Fruit fly (Drosophila melanogaster) whole organism: ENCODE data around the gene kirre.

Experiments used
- CG8478 ChIP-seq: fragments of >200 bp; optimal IDR thresholded peaks from 2 replicates; lab custom pipeline; 2018; ENCODE audit warnings: inconsistent platforms
- Dll ChIP-seq: fragments of >200 bp; optimal IDR thresholded peaks from 2 replicates; lab custom pipeline; 2017
- EcR ChIP-seq, 2 experiments: fragments of >200 bp; optimal IDR thresholded peaks; 2 replicates each; lab custom pipeline; 2017; ENCODE audit warnings: missing biosample characterization in 2 of 2, missing genetic modification characterization in 2 of 2, missing genetic modification reagents in 2 of 2
- pan ChIP-seq: fragments of >200 bp; optimal IDR thresholded peaks from 2 replicates; lab custom pipeline; 2017
- psq ChIP-seq: fragments of >200 bp; optimal IDR thresholded peaks from 2 replicates; lab custom pipeline; 2017
- usp ChIP-seq: fragments of >200 bp; optimal IDR thresholded peaks from 2 replicates; lab custom pipeline; 2017; ENCODE audit warnings: missing biosample characterization, missing genetic modification characterization, mixed read lengths

kirre gene

dm6 chrX:2938556-2938955, 198.4 kb downstream of the kirre start, which contains the start of gene CG14420:
CG14420 (plus strand) TSS chrX:2938856.
- TF ChIP-seq CG8478 (lab: Kevin White, UChicago) (no peak), Dll (lab: Kevin White, UChicago) (no peak), psq (no peak), pan (lab: Kevin White, UChicago) (no peak), EcR (GFP tag; optimal IDR thresholded peaks at IDR 0.05; lab: Kevin White, UChicago) (no peak), usp (GFP tag; lab: Kevin White, UChicago) (no peak)

dm6 chrX:2941108-2941507, 200.9 kb downstream of the kirre start, which contains the start of gene CG14421:
CG14421 (plus strand) TSS chrX:2941408.
- no peak for TF ChIP-seq CG8478 (lab: Kevin White, UChicago)
- no peak for TF ChIP-seq usp (GFP tag; lab: Kevin White, UChicago)
- TF ChIP-seq psq, result no peak
- no peak for TF ChIP-seq EcR (GFP tag; optimal IDR thresholded peaks at IDR 0.05; lab: Kevin White, UChicago)
- no peak for TF ChIP-seq Dll (lab: Kevin White, UChicago)
- no peak for TF ChIP-seq pan (lab: Kevin White, UChicago)

- TF ChIP-seq CG8478 (lab: Kevin White, UChicago), result no peak
- TF ChIP-seq usp (GFP tag; lab: Kevin White, UChicago), result no peak
- no peak for TF ChIP-seq Dll (lab: Kevin White, UChicago)
- TF ChIP-seq EcR (GFP tag; optimal IDR thresholded peaks at IDR 0.05; lab: Kevin White, UChicago), result no peak
- no peak for TF ChIP-seq psq
- TF ChIP-seq pan (lab: Kevin White, UChicago), result no peak
These were observed 202.9 kb downstream of the kirre start, which contains the start of gene CG14422 for dm6 chrX:2943086-2943485. CG14422 (plus strand) TSS chrX:2943386.

dm6 chrX:2945103-2945502, 204.9 kb downstream of the kirre start, which contains the start of gene CG14423:
CG14423 (plus strand) TSS chrX:2945403.
- TF ChIP-seq Dll (lab: Kevin White, UChicago) (no peak), EcR (GFP tag; optimal IDR thresholded peaks at IDR 0.05; lab: Kevin White, UChicago) (no peak), CG8478 (lab: Kevin White, UChicago) (no peak), pan (lab: Kevin White, UChicago) (no peak), usp (GFP tag; lab: Kevin White, UChicago) (no peak), psq (no peak)

- TF ChIP-seq psq (no peak), usp (GFP tag; lab: Kevin White, UChicago) (no peak), Dll (lab: Kevin White, UChicago) (no peak), pan (lab: Kevin White, UChicago) (no peak), CG8478 (lab: Kevin White, UChicago) (no peak), EcR (GFP tag; optimal IDR thresholded peaks at IDR 0.05; lab: Kevin White, UChicago) (no peak)
These were observed 206.6 kb downstream of the kirre start, which contains the start of gene CG17959 for dm6 chrX:2946794-2947193. CG17959 (plus strand) TSS chrX:2947094.

- no peak for TF ChIP-seq usp (GFP tag; lab: Kevin White, UChicago)
- TF ChIP-seq psq, result no peak
- no peak for TF ChIP-seq EcR (GFP tag; optimal IDR thresholded peaks at IDR 0.05; lab: Kevin White, UChicago)
- TF ChIP-seq CG8478 (lab: Kevin White, UChicago), result no peak
- TF ChIP-seq pan (lab: Kevin White, UChicago), result no peak
- no peak for TF ChIP-seq Dll (lab: Kevin White, UChicago)
These were observed 207.4 kb downstream of the kirre start, which contains the start of gene CG3603 for dm6 chrX:2947545-2948072. CG3603 (plus strand) TSS chrX:2948034.

- TF ChIP-seq pan (lab: Kevin White, UChicago) (no peak), Dll (lab: Kevin White, UChicago) (no peak), usp (GFP tag; lab: Kevin White, UChicago) (no peak), EcR (GFP tag; optimal IDR thresholded peaks at IDR 0.05; lab: Kevin White, UChicago) (no peak), CG8478 (lab: Kevin White, UChicago) (no peak), psq (no peak)
These were observed 208.9 kb downstream of the kirre start for dm6 chrX:2949114-2949513.

dm6 chrX:2951637-2952036, 211.5 kb downstream of the kirre start:
- no peak for TF ChIP-seq psq
- TF ChIP-seq EcR (GFP tag; optimal IDR thresholded peaks at IDR 0.05; lab: Kevin White, UChicago), result no peak
- TF ChIP-seq usp (GFP tag; lab: Kevin White, UChicago), result no peak
- no peak for TF ChIP-seq Dll (lab: Kevin White, UChicago)

- TF ChIP-seq Dll (lab: Kevin White, UChicago) (no peak), CG8478 (lab: Kevin White, UChicago) (no peak), EcR (GFP tag; optimal IDR thresholded peaks at IDR 0.05; lab: Kevin White, UChicago) (no peak), psq (no peak), pan (lab: Kevin White, UChicago) (no peak), usp (GFP tag; lab: Kevin White, UChicago) (no peak)
These were observed 216.5 kb downstream of the kirre start for dm6 chrX:2956641-2957040.

dm6 chrX:2963171-2963570, 223.0 kb downstream of the kirre start:
- TF ChIP-seq usp (GFP tag; lab: Kevin White, UChicago) (no peak), psq (no peak), EcR (GFP tag; optimal IDR thresholded peaks at IDR 0.05; lab: Kevin White, UChicago) (no peak), Dll (lab: Kevin White, UChicago) (no peak), CG8478 (lab: Kevin White, UChicago) (no peak), pan (lab: Kevin White, UChicago) (no peak)

- TF ChIP-seq Dll (lab: Kevin White, UChicago) (no peak), EcR (GFP tag; optimal IDR thresholded peaks at IDR 0.05; lab: Kevin White, UChicago) (no peak), pan (lab: Kevin White, UChicago) (no peak), usp (GFP tag; lab: Kevin White, UChicago) (no peak), CG8478 (lab: Kevin White, UChicago) (no peak), psq (no peak)
These were observed 223.7 kb downstream of the kirre start for dm6 chrX:2963790-2964335.
